Fruit fly (Drosophila melanogaster): ENCODE results near the gene mus302.

The mus302 gene

DNA sequence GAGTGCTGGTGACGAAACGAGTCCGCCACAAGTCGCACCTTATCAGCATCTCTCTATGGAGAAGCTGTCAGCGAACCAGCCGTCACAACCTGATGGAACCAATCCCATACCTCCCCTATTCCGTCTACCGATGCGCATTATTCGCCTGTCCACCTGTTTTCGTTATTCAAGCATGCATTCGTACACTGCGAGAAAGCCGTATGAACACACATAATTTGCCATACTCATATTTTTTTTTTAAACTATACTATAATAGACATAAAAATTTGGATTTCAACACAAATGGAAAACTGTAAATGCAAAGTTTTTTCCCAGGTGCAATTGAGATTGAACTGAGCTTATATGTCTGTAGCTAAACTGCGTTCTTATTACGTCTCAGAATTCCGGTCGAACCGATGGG is 17.1 kb upstream of the mus302 start:
- TF ChIP-seq CG1620 (GFP tag; optimal IDR thresholded peaks at IDR 0.05) = peak; percentile 7
- TF ChIP-seq tj (GFP tag; optimal IDR thresholded peaks at IDR 0.05) = peak; percentile 50
- peak; percentile 84 for TF ChIP-seq CG12768 (GFP tag; optimal IDR thresholded peaks at IDR 0.05)
- peak; percentile 69 for TF ChIP-seq Mnt (GFP tag; optimal IDR thresholded peaks at IDR 0.05)
- peak; percentile 90 for TF ChIP-seq CG33017 (tag; optimal IDR thresholded peaks at IDR 0.05)
- peak; percentile 97 for TF ChIP-seq cic (GFP tag; optimal IDR thresholded peaks at IDR 0.05)
- peak; percentile 51 for TF ChIP-seq CG14711 (tag; optimal IDR thresholded peaks at IDR 0.05)
- TF ChIP-seq cnc (optimal IDR thresholded peaks at IDR 0.05) = no peak
- peak; percentile 84 for TF ChIP-seq toe (GFP tag; optimal IDR thresholded peaks at IDR 0.05)
- TF ChIP-seq Crg-1 (GFP tag; optimal IDR thresholded peaks at IDR 0.05) = no peak
- no peak for TF ChIP-seq bab1 (GFP tag; optimal IDR thresholded peaks at IDR 0.05)
- peak; percentile 95 for TF ChIP-seq kay (GFP tag; ENCODE audit: borderline replicate concordance)
- peak; percentile 77 for TF ChIP-seq CG7045 (GFP tag; optimal IDR thresholded peaks at IDR 0.05)
- TF ChIP-seq Clk (GFP tag; optimal IDR thresholded peaks at IDR 0.05) = peak; percentile 39
- peak; percentile 78 for TF ChIP-seq CG5204 (GFP tag; optimal IDR thresholded peaks at IDR 0.05)
- peak; percentile 79 for TF ChIP-seq CG7101 (tag; optimal IDR thresholded peaks at IDR 0.05)
- peak; percentile 66 for TF ChIP-seq Hr96 (GFP tag; optimal IDR thresholded peaks at IDR 0.05)
- TF ChIP-seq CG11617 (GFP tag; optimal IDR thresholded peaks at IDR 0.05) = peak; percentile 70
- no peak for TF ChIP-seq ovo (GFP tag; optimal IDR thresholded peaks at IDR 0.05)
- TF ChIP-seq pad (GFP tag; optimal IDR thresholded peaks at IDR 0.05) = peak; percentile 18

DNA sequence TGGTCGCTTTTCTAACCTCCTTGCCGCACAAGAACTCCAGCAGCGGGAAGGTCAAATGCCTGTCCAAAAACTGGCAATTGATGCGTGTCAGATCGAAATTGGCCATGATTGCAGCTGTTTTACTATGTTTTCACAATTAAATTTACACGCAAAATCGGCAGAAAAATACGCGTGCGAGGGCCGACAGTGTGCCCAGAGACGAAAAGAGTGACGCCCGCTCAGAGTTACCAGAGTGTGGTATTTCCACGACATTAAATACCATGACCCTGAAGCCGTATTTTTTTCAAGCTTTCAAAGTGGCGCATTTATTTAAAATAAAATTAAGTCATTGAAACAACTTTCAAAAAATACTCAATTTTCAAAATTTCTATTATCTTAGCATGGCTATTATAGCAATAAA is 7.2 kb upstream of the mus302 start, which contains the start of gene eIF3e:
Gene eIF3e, minus strand, starts transcription at position 214 of the 400 bp plus-strand sequence.
- TF ChIP-seq CG5204 (GFP tag; optimal IDR thresholded peaks at IDR 0.05) (no peak), bab1 (GFP tag; optimal IDR thresholded peaks at IDR 0.05) (peak; percentile 4), Crg-1 (GFP tag; optimal IDR thresholded peaks at IDR 0.05) (no peak), CG12768 (GFP tag; optimal IDR thresholded peaks at IDR 0.05) (no peak), tj (GFP tag; optimal IDR thresholded peaks at IDR 0.05) (peak; percentile 21), Mnt (GFP tag; optimal IDR thresholded peaks at IDR 0.05) (peak; percentile 67)

DNA sequence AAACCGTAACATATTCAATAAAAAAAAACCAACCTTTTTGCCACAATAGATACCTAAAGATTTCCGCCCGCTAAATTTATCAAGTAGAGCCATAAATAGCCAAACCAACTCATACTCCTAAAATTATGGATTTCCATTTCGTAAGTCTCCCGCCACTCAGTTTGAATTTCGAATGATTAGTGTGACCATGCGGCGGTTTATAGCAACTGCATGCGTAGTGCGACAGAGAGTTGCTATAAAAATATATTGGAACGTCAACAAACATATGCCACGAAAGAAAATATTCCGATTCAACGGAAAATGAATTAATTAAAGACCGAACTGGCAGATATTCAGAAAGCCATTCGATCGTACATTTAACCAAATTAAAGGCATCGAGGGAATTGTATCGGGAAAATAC is 3.3 kb upstream of the mus302 start, which contains the start of gene CG9706:
Gene CG9706, plus strand, starts transcription at position 222 of the 400 bp plus-strand sequence.
- TF ChIP-seq Mnt (GFP tag; optimal IDR thresholded peaks at IDR 0.05) (no peak), cnc (optimal IDR thresholded peaks at IDR 0.05) (no peak), bab1 (GFP tag; optimal IDR thresholded peaks at IDR 0.05) (no peak), ovo (GFP tag; optimal IDR thresholded peaks at IDR 0.05) (no peak), pad (GFP tag; optimal IDR thresholded peaks at IDR 0.05) (no peak), CG11617 (GFP tag; optimal IDR thresholded peaks at IDR 0.05) (no peak), CG5204 (GFP tag; optimal IDR thresholded peaks at IDR 0.05) (no peak), cic (GFP tag; optimal IDR thresholded peaks at IDR 0.05) (no peak), CG14711 (tag; optimal IDR thresholded peaks at IDR 0.05) (no peak), tj (GFP tag; optimal IDR thresholded peaks at IDR 0.05) (no peak), Crg-1 (GFP tag; optimal IDR thresholded peaks at IDR 0.05) (no peak), kay (GFP tag; ENCODE audit: borderline replicate concordance) (no peak), toe (GFP tag; optimal IDR thresholded peaks at IDR 0.05) (no peak), Hr96 (GFP tag; optimal IDR thresholded peaks at IDR 0.05) (no peak), CG12768 (GFP tag; optimal IDR thresholded peaks at IDR 0.05) (no peak)

DNA sequence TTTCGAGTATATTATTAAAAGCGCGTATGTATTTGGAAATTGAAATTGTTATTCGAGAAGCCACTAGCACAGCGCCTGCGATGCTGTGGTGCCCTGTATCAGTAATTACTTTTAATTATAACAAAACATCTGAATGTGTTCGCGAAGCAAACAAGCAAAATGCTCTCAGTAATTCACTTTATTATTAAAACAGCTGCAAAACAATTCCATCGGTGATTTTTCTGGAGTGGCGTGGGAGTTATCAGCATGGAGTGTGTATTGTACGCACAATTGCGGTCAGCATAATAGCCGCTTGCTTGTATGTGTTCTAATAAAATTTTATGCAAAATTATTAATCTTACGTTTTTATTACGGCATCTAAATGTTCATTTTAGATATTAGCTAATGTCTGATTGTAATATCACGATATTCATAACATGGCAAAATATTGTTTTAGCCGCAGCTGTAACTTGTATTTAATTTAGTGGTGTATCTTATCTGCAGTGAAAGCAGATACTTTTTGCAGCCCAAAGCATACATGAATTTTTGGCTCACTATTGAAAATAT is 2.8 kb upstream of the mus302 start:
- TF ChIP-seq CG12768 (GFP tag; optimal IDR thresholded peaks at IDR 0.05) = no peak
- TF ChIP-seq CG33017 (tag; optimal IDR thresholded peaks at IDR 0.05) = peak; percentile 42
- no peak for TF ChIP-seq toe (GFP tag; optimal IDR thresholded peaks at IDR 0.05)
- peak; percentile 48 for TF ChIP-seq CG7101 (tag; optimal IDR thresholded peaks at IDR 0.05)
- TF ChIP-seq cnc (optimal IDR thresholded peaks at IDR 0.05) = no peak
- peak; percentile 4 for TF ChIP-seq pad (GFP tag; optimal IDR thresholded peaks at IDR 0.05)
- no peak for TF ChIP-seq ovo (GFP tag; optimal IDR thresholded peaks at IDR 0.05)
- peak; percentile 49 for TF ChIP-seq CG14711 (tag; optimal IDR thresholded peaks at IDR 0.05)
- no peak for TF ChIP-seq cic (GFP tag; optimal IDR thresholded peaks at IDR 0.05)
- TF ChIP-seq CG1620 (GFP tag; optimal IDR thresholded peaks at IDR 0.05) = no peak

- peak; percentile 46 for TF ChIP-seq tj (GFP tag; optimal IDR thresholded peaks at IDR 0.05)
- no peak for TF ChIP-seq CG33017 (tag; optimal IDR thresholded peaks at IDR 0.05)
Observed at dm6 chr3L:16780317-16780716, 781 bp upstream of the mus302 start.

- no peak for TF ChIP-seq CG1620 (GFP tag; optimal IDR thresholded peaks at IDR 0.05)
- no peak for TF ChIP-seq cnc (optimal IDR thresholded peaks at IDR 0.05)
- no peak for TF ChIP-seq CG12768 (GFP tag; optimal IDR thresholded peaks at IDR 0.05)
- no peak for TF ChIP-seq Mnt (GFP tag; optimal IDR thresholded peaks at IDR 0.05)
- no peak for TF ChIP-seq cic (GFP tag; optimal IDR thresholded peaks at IDR 0.05)
- TF ChIP-seq ovo (GFP tag; optimal IDR thresholded peaks at IDR 0.05) = no peak
- TF ChIP-seq CG7045 (GFP tag; optimal IDR thresholded peaks at IDR 0.05) = no peak
- TF ChIP-seq CG14711 (tag; optimal IDR thresholded peaks at IDR 0.05) = no peak
- TF ChIP-seq Crg-1 (GFP tag; optimal IDR thresholded peaks at IDR 0.05) = no peak
- TF ChIP-seq toe (GFP tag; optimal IDR thresholded peaks at IDR 0.05) = no peak
Observed at dm6 chr3L:16772755-16773523, 6.6 kb downstream of the mus302 start.

All from whole organism, adult.